Fruit fly (Drosophila melanogaster) whole organism, embryonic: ENCODE measurements around the gene CG31275.

ENCODE experiments used
- CG10565 ChIP-seq: fragments of 200-800 bp; sonication (Bioruptor generic); optimal IDR thresholded peaks from 3 replicates; lab custom pipeline; 2016; ENCODE audit warnings: missing biosample characterization, mild to moderate bottlenecking, missing genetic modification characterization
- CG15011 ChIP-seq: fragments of 200-800 bp; sonication (Bioruptor generic); optimal IDR thresholded peaks from 3 replicates; lab custom pipeline; 2018; ENCODE audit warnings: missing biosample characterization, mild to moderate bottlenecking, missing genetic modification characterization
- CG1603 ChIP-seq: fragments of 200-800 bp; sonication (Bioruptor generic); optimal IDR thresholded peaks from 2 replicates; lab custom pipeline; 2019; ENCODE audit warnings: missing biosample characterization, mild to moderate bottlenecking, missing genetic modification characterization, moderate library complexity
- CG3838 ChIP-seq: fragments of 200-800 bp; sonication (Bioruptor generic); optimal IDR thresholded peaks from 3 replicates; lab custom pipeline; 2016; ENCODE audit warnings: missing biosample characterization, missing genetic modification characterization
- CG9876 ChIP-seq: fragments of 200-800 bp; sonication (Bioruptor generic); optimal IDR thresholded peaks from 2 replicates; lab custom pipeline; 2016; ENCODE audit warnings: missing biosample characterization, missing genetic modification characterization
- GATAe ChIP-seq: fragments of 200-800 bp; sonication (Bioruptor generic); conservative IDR thresholded peaks from 2 replicates; pipeline ENCODE4 v1.3.6; 2022; ENCODE audit warnings: missing biosample characterization, missing genetic modification characterization
- NFAT ChIP-seq: fragments of 200-800 bp; sonication (Bioruptor generic); IDR thresholded peaks from 2 replicates; pipeline ENCODE4 v1.3.6; 2022; ENCODE audit warnings: missing biosample characterization, missing genetic modification characterization
- lilli ChIP-seq: fragments of 200-800 bp; sonication (Bioruptor generic); optimal IDR thresholded peaks from 3 replicates; lab custom pipeline; 2016; ENCODE audit warnings: missing biosample characterization, missing genetic modification characterization
- phol ChIP-seq: fragments of 200-800 bp; sonication (Bioruptor generic); optimal IDR thresholded peaks from 3 replicates; lab custom pipeline; 2018; ENCODE audit warnings: missing biosample characterization, mild to moderate bottlenecking, missing genetic modification characterization, moderate library complexity
- ssp ChIP-seq: fragments of 200-800 bp; sonication (Bioruptor generic); IDR thresholded peaks from 2 replicates; pipeline ENCODE4 v1.3.6; 2022; ENCODE audit warnings: missing biosample characterization, missing genetic modification characterization

- TF ChIP-seq ssp: no peak
- peak; percentile 5 for TF ChIP-seq lilli (GFP tag; lab: Kevin White, UChicago)
- TF ChIP-seq CG10565 (GFP tag; lab: Kevin White, UChicago): no peak
- TF ChIP-seq CG15011 (GFP tag; lab: Kevin White, UChicago): no peak
- TF ChIP-seq GATAe (GFP tag; lab: Robert Waterston, UW): no peak
- peak; percentile 62 for TF ChIP-seq phol (tag; lab: Kevin White, UChicago)
- no peak for TF ChIP-seq CG1603
- no peak for TF ChIP-seq NFAT (GFP tag; lab: Robert Waterston, UW)
- TF ChIP-seq CG9876 (GFP tag; lab: Kevin White, UChicago): no peak
- no peak for TF ChIP-seq CG3838 (GFP tag; lab: Kevin White, UChicago)
Observed at dm6 chr3R:16717961-16718360, 33.2 kb downstream of the CG31275 start.
